Worm (Caenorhabditis elegans): ENCODE measurements around the gene pha-4.

DNA sequence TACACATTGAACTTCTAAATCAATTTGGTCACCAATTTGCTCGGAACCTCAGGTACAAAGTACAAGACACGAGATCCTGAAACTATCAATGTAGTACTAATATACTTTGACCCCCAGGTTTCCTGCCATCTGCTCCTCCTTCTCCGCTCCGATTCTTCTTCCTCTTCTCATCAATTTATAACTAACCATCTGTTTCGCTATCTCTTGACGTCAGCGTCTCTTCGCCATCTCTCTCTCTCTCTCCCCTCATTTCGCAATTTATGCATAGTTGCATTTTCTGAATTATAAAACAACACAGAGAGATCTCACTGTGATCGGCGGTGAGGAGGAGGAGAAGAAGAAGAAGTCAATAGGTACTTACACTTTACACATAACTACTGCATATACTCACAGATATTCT, 41.1 kb upstream of the pha-4 start:
- TF ChIP-seq lin-15B (tag; optimal IDR thresholded peaks at IDR 0.05) (no peak), ama-1 (optimal IDR thresholded peaks at IDR 0.05) (no peak), unc-39 (tag; optimal IDR thresholded peaks at IDR 0.05) (no peak), mxl-2 (GFP tag; conservative IDR thresholded peaks at IDR 0.05) (no peak), hlh-30 (tag; optimal IDR thresholded peaks at IDR 0.05; ENCODE audit: insufficient read depth) (no peak), lin-39 (tag; optimal IDR thresholded peaks at IDR 0.05) (no peak), mdl-1 (tag; optimal IDR thresholded peaks at IDR 0.05) (no peak), aly-2 (tag; optimal IDR thresholded peaks at IDR 0.05) (no peak)
